Fruit fly (Drosophila melanogaster) whole organism, embryonic: Measurements from ENCODE around the gene polo.

Experiments
- Bteb2 ChIP-seq: fragments of 200-800 bp; sonication (Bioruptor generic); optimal IDR thresholded peaks from 2 replicates; lab custom pipeline; 2016; ENCODE audit warnings: missing biosample characterization, missing genetic modification characterization
- CG10565 ChIP-seq: fragments of 200-800 bp; sonication (Bioruptor generic); optimal IDR thresholded peaks from 3 replicates; lab custom pipeline; 2016; ENCODE audit warnings: missing biosample characterization, mild to moderate bottlenecking, missing genetic modification characterization
- CG11723 ChIP-seq: fragments of 200-800 bp; sonication (Bioruptor generic); optimal IDR thresholded peaks from 2 replicates; lab custom pipeline; 2017; ENCODE audit warnings: missing biosample characterization, mild to moderate bottlenecking, missing genetic modification characterization
- CG13287 ChIP-seq: fragments of 200-800 bp; sonication (Bioruptor generic); IDR thresholded peaks from 2 replicates; pipeline ENCODE4 v1.3.6; 2022; ENCODE audit warnings: missing biosample characterization, missing genetic modification characterization; ENCODE audit not compliant: partially characterized antibody
- CG13624 ChIP-seq: fragments of 200-800 bp; sonication (Bioruptor generic); optimal IDR thresholded peaks from 2 replicates; lab custom pipeline; 2016; ENCODE audit warnings: missing biosample characterization, missing genetic modification characterization
- CG14441 ChIP-seq: fragments of 200-800 bp; sonication (Bioruptor generic); IDR thresholded peaks from 2 replicates; pipeline ENCODE4 v1.3.6; 2022; ENCODE audit warnings: missing biosample characterization, missing genetic modification characterization
- CG14965 ChIP-seq: fragments of 200-800 bp; sonication (Bioruptor generic); optimal IDR thresholded peaks from 2 replicates; lab custom pipeline; 2016; ENCODE audit warnings: missing biosample characterization, missing genetic modification characterization, borderline replicate concordance
- CG17328 ChIP-seq: fragments of 200-800 bp; sonication (Bioruptor generic); IDR thresholded peaks from 2 replicates; pipeline ENCODE4 v1.3.6; 2022; ENCODE audit warnings: missing biosample characterization, missing genetic modification characterization
- CG17568 ChIP-seq: fragments of 200-800 bp; sonication (Bioruptor generic); optimal IDR thresholded peaks from 2 replicates; lab custom pipeline; 2018; ENCODE audit warnings: missing biosample characterization, mild to moderate bottlenecking, missing genetic modification characterization, moderate library complexity
- CG3065 ChIP-seq: fragments of 200-800 bp; sonication (Bioruptor generic); optimal IDR thresholded peaks from 2 replicates; lab custom pipeline; 2016; ENCODE audit warnings: missing biosample characterization, missing genetic modification characterization
- CG31365 ChIP-seq: fragments of 200-800 bp; sonication (Bioruptor generic); optimal IDR thresholded peaks from 2 replicates; lab custom pipeline; 2018; ENCODE audit warnings: missing biosample characterization, mild to moderate bottlenecking, missing genetic modification characterization
- CG31441 ChIP-seq: fragments of 200-800 bp; sonication (Bioruptor generic); IDR thresholded peaks from 2 replicates; pipeline ENCODE4 v1.3.6; 2022; ENCODE audit warnings: missing biosample characterization, missing genetic modification characterization
- CG32767 ChIP-seq: fragments of 200-800 bp; sonication (Bioruptor generic); IDR thresholded peaks from 2 replicates; pipeline ENCODE4 v1.3.6; 2022; ENCODE audit warnings: missing biosample characterization, missing genetic modification characterization
- CG32772 ChIP-seq: fragments of 200-800 bp; sonication (Bioruptor generic); IDR thresholded peaks from 2 replicates; pipeline ENCODE4 v1.3.6; 2022; ENCODE audit warnings: missing biosample characterization, missing genetic modification characterization
- CG6654 ChIP-seq: fragments of 200-800 bp; sonication (Bioruptor generic); optimal IDR thresholded peaks from 2 replicates; lab custom pipeline; 2017; ENCODE audit warnings: missing biosample characterization, mild to moderate bottlenecking, missing genetic modification characterization
- CG7372 ChIP-seq: fragments of 200-800 bp; sonication (Bioruptor generic); IDR thresholded peaks from 2 replicates; pipeline ENCODE4 v1.3.6; 2022; ENCODE audit warnings: missing biosample characterization, missing genetic modification characterization
- CoRest ChIP-seq: fragments of 200-800 bp; sonication (Bioruptor generic); optimal IDR thresholded peaks from 3 replicates; lab custom pipeline; 2018; ENCODE audit warnings: missing biosample characterization, mild to moderate bottlenecking, missing genetic modification characterization, moderate library complexity
- Ets97D ChIP-seq: fragments of 200-800 bp; sonication (Bioruptor generic); optimal IDR thresholded peaks from 3 replicates; lab custom pipeline; 2016; ENCODE audit warnings: missing biosample characterization, missing genetic modification characterization
- Kr ChIP-seq: fragments of 200-800 bp; sonication (Bioruptor generic); optimal IDR thresholded peaks from 2 replicates; lab custom pipeline; 2017; ENCODE audit warnings: missing biosample characterization, mild to moderate bottlenecking, missing genetic modification characterization
- Lim3 ChIP-seq: fragments of 200-800 bp; sonication (Bioruptor generic); IDR thresholded peaks from 2 replicates; pipeline ENCODE4 v1.3.6; 2022; ENCODE audit warnings: missing biosample characterization, missing genetic modification characterization
- Neu2 ChIP-seq: fragments of 200-800 bp; sonication (Bioruptor generic); optimal IDR thresholded peaks from 3 replicates; lab custom pipeline; 2016; ENCODE audit warnings: missing biosample characterization, missing genetic modification characterization, borderline replicate concordance
- Nf-YA ChIP-seq: fragments of 200-800 bp; sonication (Bioruptor generic); IDR thresholded peaks from 2 replicates; pipeline ENCODE4 v1.3.6; 2022; ENCODE audit warnings: missing biosample characterization, missing genetic modification characterization
- Ptx1 ChIP-seq: fragments of 200-800 bp; sonication (Bioruptor generic); IDR thresholded peaks from 2 replicates; pipeline ENCODE4 v1.3.6; 2022; ENCODE audit warnings: missing biosample characterization, missing genetic modification characterization
- Ssrp ChIP-seq: fragments of 200-800 bp; sonication (Bioruptor generic); optimal IDR thresholded peaks from 2 replicates; lab custom pipeline; 2018; ENCODE audit warnings: missing biosample characterization, mild to moderate bottlenecking, missing genetic modification characterization, moderate library complexity
- Taf1 ChIP-seq: fragments of 200-800 bp; sonication (Bioruptor generic); IDR thresholded peaks from 2 replicates; pipeline ENCODE4 v1.3.6; 2022; ENCODE audit warnings: missing biosample characterization, missing genetic modification characterization
- Trl ChIP-seq, 3 experiments: fragments of >200 bp in 2 of 3; fragments of 200-800 bp in 1 of 3; sonication (Bioruptor generic) in 1 of 3; optimal IDR thresholded peaks; 2 replicates in 1 of 3; 3 replicates in 2 of 3; lab custom pipeline; 2016 to 2017; ENCODE audit warnings: missing biosample characterization in 1 of 3, missing genetic modification characterization in 1 of 3
- ara ChIP-seq: fragments of 200-800 bp; sonication (Bioruptor generic); IDR thresholded peaks from 2 replicates; pipeline ENCODE4 v1.3.6; 2022; ENCODE audit warnings: missing biosample characterization, missing genetic modification characterization
- cg ChIP-seq: fragments of 200-800 bp; sonication (Bioruptor generic); optimal IDR thresholded peaks from 3 replicates; lab custom pipeline; 2019; ENCODE audit warnings: missing biosample characterization, mild to moderate bottlenecking, missing genetic modification characterization, moderate library complexity
- chn ChIP-seq: fragments of 200-800 bp; sonication (Bioruptor generic); optimal IDR thresholded peaks from 2 replicates; lab custom pipeline; 2016; ENCODE audit warnings: missing biosample characterization, missing genetic modification characterization
- crc ChIP-seq: fragments of 200-800 bp; sonication (Bioruptor generic); optimal IDR thresholded peaks from 2 replicates; lab custom pipeline; 2016; ENCODE audit warnings: missing biosample characterization, missing genetic modification characterization
- dpn ChIP-seq, 2 experiments: fragments of 200-800 bp; sonication (Bioruptor generic); optimal IDR thresholded peaks; 3 replicates each; lab custom pipeline; 2016; ENCODE audit warnings: missing biosample characterization in 2 of 2, missing genetic modification characterization in 2 of 2
- ewg ChIP-seq: fragments of 200-800 bp; sonication (Bioruptor generic); optimal IDR thresholded peaks from 3 replicates; lab custom pipeline; 2017; ENCODE audit warnings: mild to moderate bottlenecking, missing biosample characterization, missing genetic modification reagents, missing genetic modification characterization
- fu2 ChIP-seq: fragments of 200-800 bp; sonication (Bioruptor generic); optimal IDR thresholded peaks from 2 replicates; lab custom pipeline; 2016; ENCODE audit warnings: missing biosample characterization, missing genetic modification characterization
- grau ChIP-seq: fragments of 200-800 bp; optimal IDR thresholded peaks from 3 replicates; lab custom pipeline; 2019; ENCODE audit warnings: missing biosample characterization, mild to moderate bottlenecking, missing genetic modification characterization, moderate library complexity
- mam ChIP-seq: fragments of 200-800 bp; sonication (Bioruptor generic); optimal IDR thresholded peaks from 3 replicates; lab custom pipeline; 2016; ENCODE audit warnings: missing biosample characterization, missing genetic modification characterization
- mirr ChIP-seq: fragments of 200-800 bp; sonication (Bioruptor generic); optimal IDR thresholded peaks from 3 replicates; lab custom pipeline; 2018; ENCODE audit warnings: missing biosample characterization, mild to moderate bottlenecking, missing genetic modification characterization
- nerfin-1 ChIP-seq: fragments of 200-800 bp; sonication (Bioruptor generic); optimal IDR thresholded peaks from 3 replicates; lab custom pipeline; 2019; ENCODE audit warnings: missing biosample characterization, mild to moderate bottlenecking, missing genetic modification characterization, moderate library complexity
- odd ChIP-seq: fragments of 200-800 bp; sonication (Bioruptor generic); optimal IDR thresholded peaks from 2 replicates; lab custom pipeline; 2017; ENCODE audit warnings: missing biosample characterization, mild to moderate bottlenecking, missing genetic modification characterization
- peb ChIP-seq: fragments of 200-800 bp; sonication (Bioruptor generic); IDR thresholded peaks from 2 replicates; pipeline ENCODE4 v1.3.6; 2022; ENCODE audit warnings: missing biosample characterization, missing genetic modification characterization
- pfk ChIP-seq: fragments of 200-800 bp; sonication (Bioruptor generic); optimal IDR thresholded peaks from 2 replicates; lab custom pipeline; 2018; ENCODE audit warnings: missing biosample characterization, mild to moderate bottlenecking, missing genetic modification characterization, moderate library complexity
- phol ChIP-seq: fragments of 200-800 bp; sonication (Bioruptor generic); optimal IDR thresholded peaks from 3 replicates; lab custom pipeline; 2018; ENCODE audit warnings: missing biosample characterization, mild to moderate bottlenecking, missing genetic modification characterization, moderate library complexity
- pnt ChIP-seq: fragments of 200-800 bp; sonication (Bioruptor generic); optimal IDR thresholded peaks from 3 replicates; lab custom pipeline; 2016; ENCODE audit warnings: missing biosample characterization, missing genetic modification characterization
- prd ChIP-seq, 3 experiments: fragments of >200 bp in 2 of 3; fragments of 200-800 bp in 1 of 3; sonication (Bioruptor generic) in 1 of 3; optimal IDR thresholded peaks in 2 of 3; IDR thresholded peaks in 1 of 3; 2 replicates in 2 of 3; 3 replicates in 1 of 3; pipeline versions ENCODE4 v1.3.6 to Lab custom; 2017 to 2022; ENCODE audit warnings: missing biosample characterization in 1 of 3, missing genetic modification characterization in 1 of 3
- sens ChIP-seq: fragments of 200-800 bp; sonication (Bioruptor generic); peaks from one replicate; lab custom pipeline; 2016; ENCODE audit warnings: missing biosample characterization, missing genetic modification characterization
- seq ChIP-seq: fragments of 200-800 bp; sonication (Bioruptor generic); IDR thresholded peaks from 2 replicates; pipeline ENCODE4 v1.3.6; 2022; ENCODE audit warnings: missing biosample characterization, missing genetic modification characterization
- sim ChIP-seq: fragments of 200-800 bp; sonication (Bioruptor generic); IDR thresholded peaks from 2 replicates; pipeline ENCODE4 v1.3.6; 2022; ENCODE audit warnings: missing biosample characterization, missing genetic modification characterization
- stc ChIP-seq: fragments of 200-800 bp; sonication (Bioruptor generic); IDR thresholded peaks from 2 replicates; pipeline ENCODE4 v1.3.6; 2022; ENCODE audit warnings: missing biosample characterization, missing genetic modification characterization
- tgo ChIP-seq: fragments of 200-800 bp; sonication (Bioruptor generic); IDR thresholded peaks from 3 replicates; pipeline ENCODE4 v1.3.6; 2022; ENCODE audit warnings: missing biosample characterization, missing genetic modification characterization
- wek ChIP-seq: fragments of 200-800 bp; sonication (Bioruptor generic); optimal IDR thresholded peaks from 3 replicates; lab custom pipeline; 2018; ENCODE audit warnings: missing biosample characterization, mild to moderate bottlenecking, missing genetic modification characterization, moderate library complexity
- zen2 ChIP-seq: fragments of 200-800 bp; sonication (Bioruptor generic); IDR thresholded peaks from 3 replicates; pipeline ENCODE4 v1.3.6; 2022; ENCODE audit warnings: missing biosample characterization, missing genetic modification characterization; ENCODE audit not compliant: partially characterized antibody

Gene polo

dm6 chr3L:20302081-20302630 lies 7.3 kb upstream of the polo start, which contains the start of gene Pex23:
TSS of gene Pex23 (minus strand) at chr3L:20302141.
- TF ChIP-seq tgo (GFP tag; lab: Robert Waterston, UW): peak; percentile 81
- TF ChIP-seq Ptx1 (GFP tag; lab: Robert Waterston, UW): peak; percentile 87
- TF ChIP-seq fu2 (GFP tag; lab: Kevin White, UChicago): peak; percentile 39
- TF ChIP-seq Kr: no peak
- peak; percentile 9 for TF ChIP-seq CG6654 (GFP tag; lab: Kevin White, UChicago)
- TF ChIP-seq cg (GFP tag; lab: Kevin White, UChicago): no peak
- peak; percentile 53 for TF ChIP-seq CG11723
- no peak for TF ChIP-seq Neu2 (GFP tag; lab: Kevin White, UChicago)
- TF ChIP-seq crc: peak; percentile 30
- peak; percentile 78 for TF ChIP-seq CG3065
- TF ChIP-seq CG7372 (GFP tag; lab: Robert Waterston, UW): peak; percentile 78
- TF ChIP-seq ewg (GFP tag; lab: Kevin White, UChicago): peak; percentile 87
- TF ChIP-seq CG13287: peak; percentile 99
- TF ChIP-seq sim (GFP tag; lab: Robert Waterston, UW): no peak
- no peak for TF ChIP-seq CG14965 (GFP tag; lab: Kevin White, UChicago)
- TF ChIP-seq odd (GFP tag; lab: Kevin White, UChicago): no peak
- TF ChIP-seq pnt: peak; percentile 65
- no peak for TF ChIP-seq CG31365 (tag; lab: Kevin White, UChicago)
- TF ChIP-seq peb: peak; percentile 77
- TF ChIP-seq phol: peak; percentile 89
- TF ChIP-seq chn (GFP tag; lab: Kevin White, UChicago): peak; percentile 83
- peak; percentile 65 for TF ChIP-seq CG13624 (GFP tag; lab: Kevin White, UChicago)
- peak; percentile 65 for TF ChIP-seq stc (GFP tag; lab: Robert Waterston, UW)
- TF ChIP-seq CG14441 (GFP tag; lab: Robert Waterston, UW): peak; percentile 82
- no peak for TF ChIP-seq CG10565 (GFP tag; lab: Kevin White, UChicago)
- peak; percentile 96 for TF ChIP-seq sens (GFP tag; lab: Kevin White, UChicago)
- peak; percentile 38; the same call in 1 of the 2 replicates for TF ChIP-seq CG32767 (GFP tag; lab: Robert Waterston, UW)
- TF ChIP-seq mirr (GFP tag; lab: Kevin White, UChicago): no peak
- peak; percentile 79 for TF ChIP-seq Ssrp (tag; lab: Kevin White, UChicago)
- TF ChIP-seq Nf-YA: peak; percentile 52; the same call in 1 of the 2 replicates
- peak; percentile 80 for TF ChIP-seq CG32772 (GFP tag; lab: Robert Waterston, UW)
- TF ChIP-seq dpn (GFP tag; optimal IDR thresholded peaks at IDR 0.05; lab: Kevin White, UChicago): peak; percentile 80 to 90
- TF ChIP-seq grau: peak; percentile 77
- TF ChIP-seq CG31441 (GFP tag; lab: Robert Waterston, UW): peak; percentile 82
- no peak for TF ChIP-seq CG17568 (GFP tag; lab: Kevin White, UChicago)
- TF ChIP-seq nerfin-1: peak; percentile 70
- TF ChIP-seq CG17328 (GFP tag; lab: Robert Waterston, UW): peak; percentile 77
- TF ChIP-seq CoRest: peak; percentile 89
- no peak for TF ChIP-seq pfk (GFP tag; lab: Kevin White, UChicago)
- no peak for TF ChIP-seq Trl (optimal IDR thresholded peaks at IDR 0.05; lab: Kevin White, UChicago)
- TF ChIP-seq Trl (GFP tag; optimal IDR thresholded peaks at IDR 0.05; lab: Kevin White, UChicago): peak; percentile 65
- TF ChIP-seq Ets97D (GFP tag; lab: Kevin White, UChicago): peak; percentile 78
- TF ChIP-seq ara (GFP tag; lab: Robert Waterston, UW): peak; percentile 66
- TF ChIP-seq seq (GFP tag; lab: Robert Waterston, UW): peak; percentile 71
- TF ChIP-seq wek (GFP tag; lab: Kevin White, UChicago): no peak
- peak; percentile 87 for TF ChIP-seq mam
- TF ChIP-seq Bteb2 (GFP tag; lab: Kevin White, UChicago): peak; percentile 51
- TF ChIP-seq Lim3: no peak
- no peak for TF ChIP-seq prd (optimal IDR thresholded peaks at IDR 0.05; lab: Kevin White, UChicago)
- peak; percentile 90 for TF ChIP-seq prd (GFP tag; IDR thresholded peaks at IDR 0.05; lab: Robert Waterston, UW)
- TF ChIP-seq zen2: peak; percentile 88
- peak; percentile 59; the same call in 1 of the 2 replicates for TF ChIP-seq Taf1 (GFP tag; lab: Robert Waterston, UW)
